Fruit fly (Drosophila melanogaster) Kc167 (cell line): ENCODE measurements around the gene CG2924.

Source experiments
- Sin3A ChIP-seq: fragments of >200 bp; optimal IDR thresholded peaks from 2 replicates; lab custom pipeline; 2018; ENCODE audit warnings: missing external identifiers
- h ChIP-seq: fragments of >200 bp; optimal IDR thresholded peaks from 3 replicates; lab custom pipeline; 2018; ENCODE audit warnings: missing external identifiers
- psq ChIP-seq: fragments of >200 bp; optimal IDR thresholded peaks from 2 replicates; lab custom pipeline; 2017; ENCODE audit warnings: missing external identifiers
- ttk ChIP-seq: sonication (Bioruptor generic); optimal IDR thresholded peaks from 2 replicates; lab custom pipeline; 2017; ENCODE audit warnings: missing external identifiers

DNA sequence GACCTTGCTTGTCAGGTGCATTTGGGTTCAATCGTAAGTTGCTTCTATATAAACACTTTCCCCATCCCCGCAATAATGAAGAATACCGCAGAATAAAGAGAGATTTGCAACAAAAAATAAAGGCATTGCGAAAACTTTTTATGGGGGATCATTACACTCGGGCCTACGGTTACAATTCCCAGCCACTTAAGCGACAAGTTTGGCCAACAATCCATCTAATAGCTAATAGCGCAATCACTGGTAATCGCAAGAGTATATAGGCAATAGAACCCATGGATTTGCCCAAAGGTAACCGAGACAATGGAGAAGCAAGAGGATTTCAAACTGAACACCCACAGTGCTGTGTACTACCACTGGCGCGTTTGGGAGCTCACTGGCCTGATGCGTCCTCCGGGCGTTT lies 24.6 kb downstream of the CG2924 start, which contains the start of gene Or2a:
- TF ChIP-seq Sin3A (lab: Kevin White, UChicago), result no peak
- no peak for TF ChIP-seq h (lab: Kevin White, UChicago)
- no peak for TF ChIP-seq psq (lab: Kevin White, UChicago)
- no peak for TF ChIP-seq ttk (lab: Kevin White, UChicago)
